Worm (Caenorhabditis elegans) whole organism, mixed stage, embryonic: ENCODE data around the gene str-166.

Experiments used
- bed-3 ChIP-seq: fragments of 200-800 bp; sonication (Bioruptor generic); optimal IDR thresholded peaks from 3 replicates; lab custom pipeline; 2018; ENCODE audit warnings: mild to moderate bottlenecking, missing genetic modification characterization, moderate library complexity, missing compliant biosample characterization
- blmp-1 ChIP-seq: fragments of 150-350 bp; optimal IDR thresholded peaks from 2 replicates; lab custom pipeline; 2014; ENCODE audit warnings: missing biosample characterization, missing genetic modification characterization
- ceh-39 ChIP-seq: fragments of 150-350 bp; optimal IDR thresholded peaks from 2 replicates; lab custom pipeline; 2014; ENCODE audit warnings: missing biosample characterization, missing genetic modification characterization
- ceh-43 ChIP-seq: fragments of 200-800 bp; sonication (Bioruptor generic); optimal IDR thresholded peaks from 2 replicates; lab custom pipeline; 2018; ENCODE audit warnings: mild to moderate bottlenecking, missing genetic modification characterization, moderate library complexity, missing compliant biosample characterization
- ceh-83 ChIP-seq: fragments of 200-800 bp; sonication (Bioruptor generic); optimal IDR thresholded peaks from 2 replicates; lab custom pipeline; 2018; ENCODE audit warnings: mild to moderate bottlenecking, missing genetic modification characterization, missing compliant biosample characterization
- ces-1 ChIP-seq: fragments of 150-350 bp; optimal IDR thresholded peaks from 2 replicates; lab custom pipeline; 2014; ENCODE audit warnings: missing biosample characterization, missing genetic modification reagents, missing genetic modification characterization
- cnd-1 ChIP-seq: fragments of 200-800 bp; sonication (Bioruptor generic); optimal IDR thresholded peaks from 2 replicates; lab custom pipeline; 2018; ENCODE audit warnings: mild to moderate bottlenecking, missing genetic modification characterization, missing compliant biosample characterization
- drap-1 ChIP-seq: fragments of 200-800 bp; sonication (Bioruptor generic); optimal IDR thresholded peaks from 3 replicates; lab custom pipeline; 2018; ENCODE audit warnings: mild to moderate bottlenecking, missing genetic modification characterization, missing compliant biosample characterization
- elt-1 ChIP-seq: sonication (generic microtip); optimal IDR thresholded peaks from 2 replicates; lab custom pipeline; 2017; ENCODE audit warnings: missing genetic modification characterization, mild to moderate bottlenecking, missing compliant biosample characterization, antibody characterized with exemption, moderate library complexity, borderline replicate concordance; ENCODE audit not compliant: insufficient read depth
- elt-3 ChIP-seq: fragments of 150-350 bp; optimal IDR thresholded peaks from 2 replicates; lab custom pipeline; 2014; ENCODE audit warnings: missing biosample characterization, missing genetic modification characterization
- flh-1 ChIP-seq: fragments of 200-800 bp; sonication (Bioruptor generic); optimal IDR thresholded peaks from 2 replicates; lab custom pipeline; 2018; ENCODE audit warnings: mild to moderate bottlenecking, missing genetic modification characterization, moderate library complexity, missing compliant biosample characterization
- ham-2 ChIP-seq: fragments of 200-800 bp; sonication (Bioruptor generic); optimal IDR thresholded peaks from 2 replicates; lab custom pipeline; 2018; ENCODE audit warnings: mild to moderate bottlenecking, missing genetic modification characterization, missing compliant biosample characterization
- hlh-1 ChIP-seq: fragments of 150-350 bp; optimal IDR thresholded peaks from 2 replicates; lab custom pipeline; 2014; ENCODE audit warnings: missing biosample characterization, missing genetic modification reagents, missing genetic modification characterization
- lin-13 ChIP-seq: fragments of 150-350 bp; optimal IDR thresholded peaks from 2 replicates; lab custom pipeline; 2014; ENCODE audit warnings: missing biosample characterization, missing genetic modification characterization
- lin-32 ChIP-seq: fragments of 200-800 bp; sonication (Bioruptor generic); optimal IDR thresholded peaks from 2 replicates; lab custom pipeline; 2018; ENCODE audit warnings: mild to moderate bottlenecking, missing genetic modification characterization, missing compliant biosample characterization
- lsy-2 ChIP-seq: fragments of 150-350 bp; optimal IDR thresholded peaks from 2 replicates; lab custom pipeline; 2014; ENCODE audit warnings: missing biosample characterization, missing genetic modification characterization
- mab-5 ChIP-seq: fragments of 150-350 bp; optimal IDR thresholded peaks from 2 replicates; lab custom pipeline; 2014; ENCODE audit warnings: missing biosample characterization, missing genetic modification characterization
- mls-2 ChIP-seq: sonication (generic microtip); optimal IDR thresholded peaks from 2 replicates; lab custom pipeline; 2016; ENCODE audit warnings: mild to moderate bottlenecking, missing genetic modification characterization, moderate library complexity, missing compliant biosample characterization
- nhr-12 ChIP-seq: fragments of 150-350 bp; optimal IDR thresholded peaks from 2 replicates; lab custom pipeline; 2014; ENCODE audit warnings: missing biosample characterization, missing genetic modification characterization
- nhr-2 ChIP-seq: fragments of 150-350 bp; optimal IDR thresholded peaks from 2 replicates; lab custom pipeline; 2014; ENCODE audit warnings: missing biosample characterization, missing genetic modification characterization
- nhr-237 ChIP-seq: fragments of 150-350 bp; optimal IDR thresholded peaks from 2 replicates; lab custom pipeline; 2014; ENCODE audit warnings: missing biosample characterization, missing genetic modification characterization
- nhr-28 ChIP-seq: fragments of 150-350 bp; optimal IDR thresholded peaks from 2 replicates; lab custom pipeline; 2014; ENCODE audit warnings: missing biosample characterization, missing genetic modification characterization
- nhr-76 ChIP-seq: sonication (generic microtip); optimal IDR thresholded peaks from 2 replicates; lab custom pipeline; 2017; ENCODE audit warnings: missing biosample characterization, missing genetic modification characterization
- pha-4 ChIP-seq: fragments of 150-350 bp; optimal IDR thresholded peaks from 2 replicates; lab custom pipeline; 2018; ENCODE audit warnings: missing biosample characterization, missing genetic modification reagents, missing genetic modification characterization
- snpc-4 ChIP-seq: fragments of 150-350 bp; optimal IDR thresholded peaks from 2 replicates; lab custom pipeline; 2014; ENCODE audit warnings: missing biosample characterization, missing genetic modification characterization
- sptf-1 ChIP-seq: sonication (generic microtip); optimal IDR thresholded peaks from 2 replicates; lab custom pipeline; 2017; ENCODE audit warnings: mild to moderate bottlenecking, missing genetic modification characterization, moderate library complexity, missing compliant biosample characterization
- tbx-8 ChIP-seq: fragments of 200-800 bp; sonication (Bioruptor generic); optimal IDR thresholded peaks from 2 replicates; lab custom pipeline; 2018; ENCODE audit warnings: mild to moderate bottlenecking, missing genetic modification characterization, moderate library complexity, missing compliant biosample characterization
- unc-39 ChIP-seq: fragments of 150-350 bp; optimal IDR thresholded peaks from 2 replicates; lab custom pipeline; 2014; ENCODE audit warnings: missing biosample characterization, missing genetic modification characterization
- unc-62 ChIP-seq: fragments of 150-350 bp; optimal IDR thresholded peaks from 2 replicates; lab custom pipeline; 2014; ENCODE audit warnings: missing biosample characterization, missing genetic modification reagents, missing genetic modification characterization
- zip-8 ChIP-seq: fragments of 150-350 bp; optimal IDR thresholded peaks from 2 replicates; lab custom pipeline; 2014; ENCODE audit warnings: missing biosample characterization, missing genetic modification characterization
- ztf-11 ChIP-seq: fragments of 150-350 bp; optimal IDR thresholded peaks from 2 replicates; lab custom pipeline; 2014; ENCODE audit warnings: missing biosample characterization, missing genetic modification characterization

The str-166 gene

ce11 chrIV:4861449-4861848, 22.6 kb upstream of the str-166 start, which contains the start of the genes Y17G9A.4 and str-173:
Gene Y17G9A.4 (minus strand): TSS chrIV:4861549.
Gene str-173 (plus strand): TSS chrIV:4861773.
- no peak for TF ChIP-seq nhr-237
- no peak for TF ChIP-seq tbx-8 (GFP tag; lab: Kevin White, UChicago)
- no peak for TF ChIP-seq snpc-4 (tag; lab: Kevin White, UChicago)
- TF ChIP-seq nhr-28 (tag; lab: Kevin White, UChicago) = no peak
- no peak for TF ChIP-seq drap-1
- TF ChIP-seq blmp-1 (tag; lab: Kevin White, UChicago) = no peak
- no peak for TF ChIP-seq unc-62 (GFP tag; lab: Kevin White, UChicago)
- no peak for TF ChIP-seq flh-1
- no peak for TF ChIP-seq ham-2 (GFP tag; lab: Kevin White, UChicago)
- TF ChIP-seq lin-13 (tag; lab: Kevin White, UChicago) = no peak
- TF ChIP-seq pha-4 (tag; lab: Kevin White, UChicago) = no peak

- TF ChIP-seq tbx-8 (GFP tag; lab: Kevin White, UChicago) (no peak), hlh-1 (no peak), ceh-43 (GFP tag; lab: Kevin White, UChicago) (no peak), drap-1 (no peak), flh-1 (no peak), nhr-2 (tag; lab: Kevin White, UChicago) (no peak), lsy-2 (tag; lab: Kevin White, UChicago) (no peak), cnd-1 (tag; lab: Kevin White, UChicago) (no peak), lin-13 (tag; lab: Kevin White, UChicago) (no peak), ceh-39 (no peak), nhr-76 (no peak), elt-1 (tag; lab: Kevin White, UChicago) (no peak), bed-3 (no peak), nhr-12 (tag; lab: Kevin White, UChicago) (no peak), elt-3 (tag; lab: Kevin White, UChicago) (no peak), lin-32 (GFP tag; lab: Kevin White, UChicago) (no peak), blmp-1 (tag; lab: Kevin White, UChicago) (no peak), pha-4 (tag; lab: Kevin White, UChicago) (no peak)
These were observed 19.6 kb upstream of the str-166 start for ce11 chrIV:4864524-4864923.

DNA sequence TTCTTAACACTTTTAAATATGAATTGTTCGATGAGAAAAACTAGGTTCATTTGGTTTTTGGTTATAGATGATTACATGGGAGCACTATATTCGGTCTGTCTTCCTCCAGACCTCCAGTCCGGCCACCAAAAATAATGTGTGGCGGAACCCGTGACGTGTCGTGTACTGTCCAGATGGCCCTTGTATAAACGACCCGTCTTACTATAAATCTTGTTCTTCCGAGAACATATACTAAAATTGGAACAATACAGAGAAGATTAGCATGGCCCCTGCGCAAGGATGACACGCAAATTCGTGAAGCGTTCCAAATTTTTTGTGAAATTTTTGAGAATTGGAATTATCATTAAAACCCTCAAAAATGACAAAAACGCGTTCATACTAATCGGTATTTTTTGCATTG, 17.5 kb upstream of the str-166 start:
- TF ChIP-seq lin-32 (GFP tag; lab: Kevin White, UChicago) (no peak), drap-1 (no peak), ceh-83 (no peak), hlh-1 (no peak), elt-3 (tag; lab: Kevin White, UChicago) (no peak), mab-5 (tag; lab: Kevin White, UChicago) (no peak), unc-39 (tag; lab: Kevin White, UChicago) (no peak), tbx-8 (GFP tag; lab: Kevin White, UChicago) (no peak), nhr-12 (tag; lab: Kevin White, UChicago) (no peak), mls-2 (tag; lab: Kevin White, UChicago) (no peak), lin-13 (tag; lab: Kevin White, UChicago) (no peak), ceh-39 (no peak), unc-62 (GFP tag; lab: Kevin White, UChicago) (no peak), ztf-11 (no peak), zip-8 (tag; lab: Kevin White, UChicago) (no peak), ces-1 (GFP tag; lab: Kevin White, UChicago) (no peak), nhr-28 (tag; lab: Kevin White, UChicago) (no peak)

DNA sequence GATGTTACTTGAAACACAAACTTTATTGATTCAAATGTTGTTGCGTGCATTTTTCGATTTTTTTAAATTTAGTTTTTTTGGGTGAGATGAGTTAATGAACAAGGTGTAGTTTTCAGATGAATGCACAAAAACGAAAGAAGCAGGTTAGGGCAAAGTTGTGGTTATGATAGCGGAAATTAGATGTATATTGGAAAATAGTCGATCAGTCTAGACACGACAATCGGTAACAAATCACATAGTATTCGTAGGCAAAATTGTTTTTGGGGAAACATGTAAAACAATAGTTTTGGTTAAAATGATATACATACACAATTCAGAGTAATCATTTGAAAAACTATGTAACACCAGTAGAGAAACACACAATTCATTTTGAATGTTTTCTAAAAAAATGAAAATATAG, 16.5 kb upstream of the str-166 start, which contains the start of gene str-172:
str-172 (minus strand) TSS at position 101 of the 400 bp plus-strand sequence.
- no peak for TF ChIP-seq ceh-39
- TF ChIP-seq flh-1 = no peak
- TF ChIP-seq blmp-1 (tag; lab: Kevin White, UChicago) = no peak
- no peak for TF ChIP-seq sptf-1 (tag; lab: Kevin White, UChicago)
- no peak for TF ChIP-seq unc-62 (GFP tag; lab: Kevin White, UChicago)

DNA sequence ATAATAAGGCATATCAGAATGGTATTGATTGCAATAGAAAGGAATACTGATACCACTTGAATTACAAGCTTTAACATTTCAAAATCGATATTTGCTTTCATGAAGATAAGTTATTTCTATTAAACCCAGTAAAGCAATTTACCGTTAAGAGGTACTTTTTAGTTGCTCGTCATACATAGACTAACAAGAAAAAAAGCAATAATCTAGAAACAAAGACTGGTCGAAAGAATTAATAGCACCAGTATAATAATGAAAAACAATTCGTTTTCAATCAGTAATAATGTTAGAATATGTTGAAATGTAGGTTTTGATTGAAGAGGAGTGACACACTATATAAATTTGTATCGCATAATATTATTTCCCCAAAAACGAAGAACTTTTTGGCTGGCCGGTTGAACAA, 13.5 kb upstream of the str-166 start, which contains the start of gene str-175:
str-175 (minus strand) TSS at position 101 of the 400 bp plus-strand sequence.
- no peak for TF ChIP-seq flh-1
- TF ChIP-seq nhr-76 = no peak
- TF ChIP-seq pha-4 (tag; lab: Kevin White, UChicago) = no peak
- TF ChIP-seq elt-1 (tag; lab: Kevin White, UChicago) = no peak
- no peak for TF ChIP-seq zip-8 (tag; lab: Kevin White, UChicago)
- TF ChIP-seq ces-1 (GFP tag; lab: Kevin White, UChicago) = no peak
- no peak for TF ChIP-seq hlh-1
- TF ChIP-seq nhr-2 (tag; lab: Kevin White, UChicago) = no peak
- TF ChIP-seq sptf-1 (tag; lab: Kevin White, UChicago) = no peak
- no peak for TF ChIP-seq blmp-1 (tag; lab: Kevin White, UChicago)
- no peak for TF ChIP-seq mls-2 (tag; lab: Kevin White, UChicago)
- TF ChIP-seq mab-5 (tag; lab: Kevin White, UChicago) = no peak
- no peak for TF ChIP-seq nhr-12 (tag; lab: Kevin White, UChicago)
- TF ChIP-seq drap-1 = no peak
- no peak for TF ChIP-seq tbx-8 (GFP tag; lab: Kevin White, UChicago)
- no peak for TF ChIP-seq unc-39 (tag; lab: Kevin White, UChicago)
